Worm (Caenorhabditis elegans) whole organism, L2 larva: ENCODE data around the gene dap-3.

ENCODE experiments used
- C34F6.9 ChIP-seq: fragments of 150-350 bp; optimal IDR thresholded peaks from 2 replicates; lab custom pipeline; 2014; ENCODE audit warnings: missing biosample characterization, missing genetic modification characterization
- F13H6.1 ChIP-seq: sonication (generic microtip); optimal IDR thresholded peaks from 2 replicates; lab custom pipeline; 2016; ENCODE audit warnings: missing genetic modification characterization, missing compliant biosample characterization
- ZK546.5 ChIP-seq: sonication (generic microtip); optimal IDR thresholded peaks from 2 replicates; lab custom pipeline; 2017; ENCODE audit warnings: missing biosample characterization, missing genetic modification characterization
- aly-2 ChIP-seq: fragments of 150-350 bp; optimal IDR thresholded peaks from 2 replicates; lab custom pipeline; 2014; ENCODE audit warnings: missing biosample characterization, missing genetic modification characterization
- ama-1 ChIP-seq: fragments of 150-350 bp; optimal IDR thresholded peaks from 2 replicates; lab custom pipeline; 2018; ENCODE audit warnings: inconsistent platforms
- blmp-1 ChIP-seq: sonication (generic microtip); optimal IDR thresholded peaks from 2 replicates; lab custom pipeline; 2017; ENCODE audit warnings: missing genetic modification characterization, mild to moderate bottlenecking, missing compliant biosample characterization, antibody characterized with exemption, moderate library complexity; ENCODE audit not compliant: insufficient read depth
- ceh-16 ChIP-seq: fragments of 150-350 bp; optimal IDR thresholded peaks from 2 replicates; lab custom pipeline; 2014; ENCODE audit warnings: missing biosample characterization, missing genetic modification characterization
- ceh-82 ChIP-seq: fragments of 150-350 bp; optimal IDR thresholded peaks from 2 replicates; lab custom pipeline; 2014; ENCODE audit warnings: missing biosample characterization, missing genetic modification characterization
- crh-2 ChIP-seq: sonication (generic microtip); optimal IDR thresholded peaks from 2 replicates; lab custom pipeline; 2017; ENCODE audit warnings: missing biosample characterization, missing genetic modification characterization
- dmd-4 ChIP-seq: sonication (generic microtip); optimal IDR thresholded peaks from 2 replicates; lab custom pipeline; 2017; ENCODE audit warnings: missing biosample characterization, missing genetic modification characterization
- egl-27 ChIP-seq: sonication (generic microtip); optimal IDR thresholded peaks from 3 replicates; lab custom pipeline; 2017; ENCODE audit warnings: missing biosample characterization, missing genetic modification reagents, missing genetic modification characterization
- elt-3 ChIP-seq: sonication (generic microtip); optimal IDR thresholded peaks from 2 replicates; lab custom pipeline; 2017; ENCODE audit warnings: missing biosample characterization, missing genetic modification characterization
- gmeb-1 ChIP-seq: fragments of 150-350 bp; optimal IDR thresholded peaks from 2 replicates; lab custom pipeline; 2014; ENCODE audit warnings: missing biosample characterization, missing genetic modification characterization
- lin-11 ChIP-seq: fragments of 150-350 bp; sonication (generic microtip); optimal IDR thresholded peaks from 2 replicates; lab custom pipeline; 2014; ENCODE audit warnings: missing biosample characterization, missing genetic modification characterization, inconsistent platforms, mixed read lengths
- lin-13 ChIP-seq: fragments of 150-350 bp; optimal IDR thresholded peaks from 2 replicates; lab custom pipeline; 2014; ENCODE audit warnings: missing biosample characterization, missing genetic modification reagents, missing genetic modification characterization
- lin-39 ChIP-seq: fragments of 150-350 bp; optimal IDR thresholded peaks from 2 replicates; lab custom pipeline; 2014; ENCODE audit warnings: missing biosample characterization, missing genetic modification reagents, missing genetic modification characterization
- lsy-2 ChIP-seq, 2 experiments: fragments of 150-350 bp in 1 of 2; sonication (generic microtip) in 1 of 2; optimal IDR thresholded peaks; 2 replicates each; lab custom pipeline; 2014 to 2017; ENCODE audit warnings: missing biosample characterization in 2 of 2, missing genetic modification characterization in 2 of 2
- mab-5 ChIP-seq: fragments of 150-350 bp; optimal IDR thresholded peaks from 2 replicates; lab custom pipeline; 2014; ENCODE audit warnings: missing biosample characterization, missing genetic modification characterization
- mbf-1 ChIP-seq: sonication (generic microtip); optimal IDR thresholded peaks from 2 replicates; lab custom pipeline; 2017; ENCODE audit warnings: missing biosample characterization, missing genetic modification characterization
- mdl-1 ChIP-seq, 2 experiments: fragments of 150-350 bp in 1 of 2; sonication (generic microtip) in 1 of 2; optimal IDR thresholded peaks; 2 replicates each; lab custom pipeline; 2017; ENCODE audit warnings: missing biosample characterization in 2 of 2, missing genetic modification characterization in 2 of 2
- nhr-10 ChIP-seq: sonication (generic microtip); optimal IDR thresholded peaks from 2 replicates; lab custom pipeline; 2017; ENCODE audit warnings: missing biosample characterization, missing genetic modification characterization
- nhr-11 ChIP-seq: fragments of 150-350 bp; optimal IDR thresholded peaks from 2 replicates; lab custom pipeline; 2014; ENCODE audit warnings: missing biosample characterization, missing genetic modification characterization
- nhr-129 ChIP-seq: fragments of 150-350 bp; optimal IDR thresholded peaks from 2 replicates; lab custom pipeline; 2014; ENCODE audit warnings: missing biosample characterization, missing genetic modification characterization
- nhr-21 ChIP-seq: fragments of 150-350 bp; optimal IDR thresholded peaks from 2 replicates; lab custom pipeline; 2014; ENCODE audit warnings: missing biosample characterization, missing genetic modification characterization
- nhr-23 ChIP-seq: fragments of 150-350 bp; optimal IDR thresholded peaks from 2 replicates; lab custom pipeline; 2014; ENCODE audit warnings: missing biosample characterization, missing genetic modification reagents, missing genetic modification characterization
- nhr-237 ChIP-seq: fragments of 150-350 bp; optimal IDR thresholded peaks from 2 replicates; lab custom pipeline; 2014; ENCODE audit warnings: missing biosample characterization, missing genetic modification characterization
- nhr-25 ChIP-seq: fragments of 150-350 bp; sonication (generic microtip); optimal IDR thresholded peaks from 3 replicates; lab custom pipeline; 2014; ENCODE audit warnings: missing biosample characterization, missing genetic modification characterization
- nhr-6 ChIP-seq: fragments of 150-350 bp; optimal IDR thresholded peaks from 2 replicates; lab custom pipeline; 2014; ENCODE audit warnings: missing biosample characterization, missing genetic modification characterization
- nhr-77 ChIP-seq: fragments of 150-350 bp; optimal IDR thresholded peaks from 2 replicates; lab custom pipeline; 2014; ENCODE audit warnings: missing biosample characterization, missing genetic modification characterization
- peb-1 ChIP-seq: fragments of 150-350 bp; optimal IDR thresholded peaks from 2 replicates; lab custom pipeline; 2014; ENCODE audit warnings: missing biosample characterization, missing genetic modification characterization
- sem-4 ChIP-seq: fragments of 150-350 bp; optimal IDR thresholded peaks from 2 replicates; lab custom pipeline; 2014; ENCODE audit warnings: missing biosample characterization, missing genetic modification reagents, missing genetic modification characterization
- skn-1 ChIP-seq: sonication (generic microtip); optimal IDR thresholded peaks from 2 replicates; lab custom pipeline; 2017; ENCODE audit warnings: missing biosample characterization, missing genetic modification characterization
- sma-3 ChIP-seq: sonication (generic microtip); optimal IDR thresholded peaks from 2 replicates; lab custom pipeline; 2016; ENCODE audit warnings: missing genetic modification reagents, missing genetic modification characterization, missing compliant biosample characterization
- snpc-4 ChIP-seq: fragments of 150-350 bp; optimal IDR thresholded peaks from 2 replicates; lab custom pipeline; 2014; ENCODE audit warnings: missing biosample characterization, missing genetic modification characterization
- unc-55 ChIP-seq: fragments of 150-350 bp; sonication (generic microtip); optimal IDR thresholded peaks from 3 replicates; lab custom pipeline; 2014; ENCODE audit warnings: missing biosample characterization, missing genetic modification reagents, missing genetic modification characterization
- unc-62 ChIP-seq: fragments of 150-350 bp; optimal IDR thresholded peaks from 2 replicates; lab custom pipeline; 2014; ENCODE audit warnings: missing biosample characterization, missing genetic modification reagents, missing genetic modification characterization
- ztf-1 ChIP-seq: fragments of 200-800 bp; sonication (Bioruptor generic); conservative IDR thresholded peaks from 2 replicates; pipeline ENCODE4 v1.3.6; 2022; ENCODE audit warnings: missing genetic modification characterization, missing compliant biosample characterization
- ztf-11 ChIP-seq: sonication (generic microtip); optimal IDR thresholded peaks from 2 replicates; lab custom pipeline; 2017; ENCODE audit warnings: missing biosample characterization, missing genetic modification characterization

Gene dap-3

DNA sequence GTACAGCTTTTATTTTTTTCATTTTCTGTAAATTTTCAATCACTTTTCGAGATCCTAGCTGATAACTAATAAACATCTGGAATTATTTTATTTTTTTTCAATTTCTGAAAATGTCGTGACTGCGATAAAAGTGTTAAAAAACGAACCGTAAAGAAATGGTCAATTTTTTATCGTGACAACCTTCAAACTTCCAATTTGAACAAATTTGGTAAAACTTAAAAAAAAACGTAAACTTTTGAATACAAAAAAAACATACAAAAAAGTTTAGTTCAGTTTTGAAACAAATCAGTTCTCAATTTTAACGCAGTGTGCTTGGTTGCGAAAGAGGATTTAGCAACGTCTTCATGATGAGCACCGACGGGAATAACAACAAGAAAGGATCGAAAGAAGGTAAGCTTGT lies 9.0 kb upstream of the dap-3 start, which contains the start of gene C06A1.3:
TSS of gene C06A1.3 (plus strand) at position 301 of the 400 bp plus-strand sequence.
- TF ChIP-seq skn-1 (no peak), nhr-23 (tag; lab: Kevin White, UChicago) (no peak), aly-2 (tag; lab: Kevin White, UChicago) (no peak), ceh-82 (tag; lab: Kevin White, UChicago) (no peak)
- TF ChIP-seq, all 48 proteins: peak for 0

ce11 chrII:10574177-10574576 lies 6.8 kb upstream of the dap-3 start:
- TF ChIP-seq nhr-77 (tag; lab: Kevin White, UChicago) (no peak), ztf-11 (tag; lab: Kevin White, UChicago) (no peak), ama-1 (lab: Kevin White, UChicago) (no peak), ztf-1 (GFP tag; lab: Robert Waterston, UW) (no peak), snpc-4 (tag; lab: Kevin White, UChicago) (no peak), mbf-1 (tag; lab: Kevin White, UChicago) (no peak), nhr-10 (tag; lab: Kevin White, UChicago) (no peak), lin-11 (tag; lab: Kevin White, UChicago) (no peak), nhr-21 (tag; lab: Kevin White, UChicago) (no peak), skn-1 (no peak), dmd-4 (no peak), mdl-1 (tag; optimal IDR thresholded peaks at IDR 0.05; lab: Kevin White, UChicago) (no peak), sem-4 (tag; lab: Kevin White, UChicago) (no peak), ZK546.5 (no peak), mab-5 (no peak), lin-13 (GFP tag; lab: Kevin White, UChicago) (no peak), unc-62 (GFP tag; lab: Kevin White, UChicago) (no peak), C34F6.9 (no peak), lin-39 (tag; lab: Kevin White, UChicago) (no peak), egl-27 (tag; lab: Kevin White, UChicago) (no peak)

- TF ChIP-seq elt-3 (tag; lab: Kevin White, UChicago) (no peak), nhr-6 (no peak), ztf-11 (tag; lab: Kevin White, UChicago) (no peak), nhr-129 (tag; lab: Kevin White, UChicago) (no peak), gmeb-1 (tag; lab: Kevin White, UChicago) (peak; percentile 78), lin-13 (GFP tag; lab: Kevin White, UChicago) (no peak), unc-55 (peak; percentile 56), lsy-2 (tag; optimal IDR thresholded peaks at IDR 0.05; lab: Kevin White, UChicago) (peak in 1 of 2 experiments; percentile 59), ceh-82 (tag; lab: Kevin White, UChicago) (no peak)
Observed at ce11 chrII:10578843-10579430, 2.0 kb upstream of the dap-3 start, which contains the start of gene rpb-6. Gene rpb-6, plus strand, starts transcription at chrII:10579380.

ce11 chrII:10579655-10580054 lies 1.3 kb upstream of the dap-3 start, which contains the start of gene dohh-1:
Gene dohh-1, plus strand, starts transcription at chrII:10579955.
- no peak for TF ChIP-seq dmd-4
- no peak for TF ChIP-seq egl-27 (tag; lab: Kevin White, UChicago)
- TF ChIP-seq skn-1 = no peak
- no peak for TF ChIP-seq lin-13 (GFP tag; lab: Kevin White, UChicago)
- no peak for TF ChIP-seq elt-3 (tag; lab: Kevin White, UChicago)
- TF ChIP-seq nhr-21 (tag; lab: Kevin White, UChicago) = no peak
- no peak for TF ChIP-seq F13H6.1
- no peak for TF ChIP-seq nhr-25 (tag; lab: Kevin White, UChicago)
- TF ChIP-seq sma-3 (GFP tag; lab: Kevin White, UChicago) = no peak
- no peak for TF ChIP-seq mbf-1 (tag; lab: Kevin White, UChicago)
- TF ChIP-seq ama-1 (lab: Kevin White, UChicago) = no peak
- TF ChIP-seq peb-1 (tag; lab: Kevin White, UChicago) = no peak
- TF ChIP-seq ztf-11 (tag; lab: Kevin White, UChicago) = no peak
- TF ChIP-seq, all 48 proteins: peak for 0

- no peak for TF ChIP-seq nhr-11 (tag; lab: Kevin White, UChicago)
- TF ChIP-seq nhr-6 = no peak
- TF ChIP-seq nhr-237 (tag; lab: Kevin White, UChicago) = no peak
- no peak for TF ChIP-seq unc-55
- no peak for TF ChIP-seq nhr-23 (tag; lab: Kevin White, UChicago)
- no peak for TF ChIP-seq crh-2 (tag; lab: Kevin White, UChicago)
- TF ChIP-seq peb-1 (tag; lab: Kevin White, UChicago) = no peak
- TF ChIP-seq lin-11 (tag; lab: Kevin White, UChicago) = no peak
- no peak for TF ChIP-seq blmp-1
- TF ChIP-seq ceh-16 = no peak
Observed at ce11 chrII:10582318-10582717, 1.4 kb downstream of the dap-3 start, which contains the start of gene mrps-22. Gene mrps-22, plus strand, starts transcription at chrII:10582618.
